Worm (Caenorhabditis elegans): ENCODE measurements around the gene pigg-1.

Gene pigg-1

ce11 chrII:8637615-8638014, 37.5 kb upstream of the pigg-1 start, which contains the start of gene vab-9:
vab-9 (minus strand) TSS chrII:8637715.
- TF ChIP-seq pha-4 (tag; optimal IDR thresholded peaks at IDR 0.05) (peak; percentile 46), elt-1 (tag; optimal IDR thresholded peaks at IDR 0.05) (no peak)

- TF ChIP-seq nhr-11 (tag; optimal IDR thresholded peaks at IDR 0.05) (no peak), unc-39 (tag; optimal IDR thresholded peaks at IDR 0.05) (no peak), nhr-28 (tag; optimal IDR thresholded peaks at IDR 0.05) (no peak), ceh-16 (tag; optimal IDR thresholded peaks at IDR 0.05) (no peak), nhr-25 (tag; optimal IDR thresholded peaks at IDR 0.05) (no peak), ztf-4 (tag; optimal IDR thresholded peaks at IDR 0.05) (no peak), elt-3 (tag; optimal IDR thresholded peaks at IDR 0.05) (no peak), ama-1 (optimal IDR thresholded peaks at IDR 0.05) (no peak), ZK546.5 (tag; optimal IDR thresholded peaks at IDR 0.05) (no peak), fos-1 (tag; optimal IDR thresholded peaks at IDR 0.05) (no peak)
Observed at ce11 chrII:8634386-8634785, 34.3 kb upstream of the pigg-1 start, which contains the start of gene cutl-12. cutl-12 (minus strand) TSS chrII:8634486.

- TF ChIP-seq mml-1 (tag; optimal IDR thresholded peaks at IDR 0.05) (no peak), ztf-11 (tag; optimal IDR thresholded peaks at IDR 0.05) (no peak), ztf-4 (tag; optimal IDR thresholded peaks at IDR 0.05) (no peak), zag-1 (tag; optimal IDR thresholded peaks at IDR 0.05) (no peak), lsy-12 (tag; optimal IDR thresholded peaks at IDR 0.05) (no peak), fos-1 (tag; optimal IDR thresholded peaks at IDR 0.05) (no peak), elt-1 (tag; optimal IDR thresholded peaks at IDR 0.05) (no peak)
Observed at ce11 chrII:8631766-8632165, 31.7 kb upstream of the pigg-1 start.

ce11 chrII:8630088-8630487, 30.0 kb upstream of the pigg-1 start, which contains the start of gene T22C8.6:
T22C8.6 (minus strand) TSS chrII:8630281.
- peak; percentile 19 for TF ChIP-seq nhr-23 (tag; optimal IDR thresholded peaks at IDR 0.05)
- peak; percentile 33 for TF ChIP-seq nhr-25 (tag; optimal IDR thresholded peaks at IDR 0.05)
- no peak for TF ChIP-seq mdl-1 (tag; optimal IDR thresholded peaks at IDR 0.05)

- TF ChIP-seq lin-39 (tag; optimal IDR thresholded peaks at IDR 0.05) (no peak), mdl-1 (tag; optimal IDR thresholded peaks at IDR 0.05) (no peak), ceh-16 (tag; optimal IDR thresholded peaks at IDR 0.05) (no peak), nhr-28 (tag; optimal IDR thresholded peaks at IDR 0.05) (no peak), nhr-77 (tag; optimal IDR thresholded peaks at IDR 0.05) (no peak), nhr-23 (tag; optimal IDR thresholded peaks at IDR 0.05) (no peak), nhr-12 (tag; optimal IDR thresholded peaks at IDR 0.05) (no peak), skn-1 (tag; optimal IDR thresholded peaks at IDR 0.05) (no peak), aly-2 (tag; optimal IDR thresholded peaks at IDR 0.05) (no peak), fkh-10 (GFP tag; optimal IDR thresholded peaks at IDR 0.05) (no peak), tbx-2 (tag; optimal IDR thresholded peaks at IDR 0.05) (no peak), sea-2 (GFP tag; optimal IDR thresholded peaks at IDR 0.05) (no peak), R02D3.7 (tag; optimal IDR thresholded peaks at IDR 0.05) (no peak), ztf-11 (tag; optimal IDR thresholded peaks at IDR 0.05) (no peak), elt-3 (tag; optimal IDR thresholded peaks at IDR 0.05) (no peak), lin-15B (tag; optimal IDR thresholded peaks at IDR 0.05) (no peak), ceh-9 (tag; optimal IDR thresholded peaks at IDR 0.05) (no peak)
Observed at ce11 chrII:8627907-8628306, 27.8 kb upstream of the pigg-1 start.

- TF ChIP-seq egl-5 (tag; optimal IDR thresholded peaks at IDR 0.05), result no peak
- no peak for TF ChIP-seq nhr-43 (tag; optimal IDR thresholded peaks at IDR 0.05; ENCODE audit: poor library complexity, severe bottlenecking)
- no peak for TF ChIP-seq nhr-25 (tag; optimal IDR thresholded peaks at IDR 0.05)
- peak; percentile 48 for TF ChIP-seq pha-4 (tag; optimal IDR thresholded peaks at IDR 0.05)
Observed at ce11 chrII:8626598-8626997, 26.5 kb upstream of the pigg-1 start.

ce11 chrII:8625163-8625562, 25.1 kb upstream of the pigg-1 start, which contains the start of gene sptf-2:
sptf-2 (plus strand) TSS chrII:8625459.
- TF ChIP-seq jun-1 (tag; optimal IDR thresholded peaks at IDR 0.05), result peak; percentile 75
- TF ChIP-seq nfya-1 (tag; optimal IDR thresholded peaks at IDR 0.05; ENCODE audit: insufficient read depth), result peak; percentile 16
- TF ChIP-seq nhr-11 (tag; optimal IDR thresholded peaks at IDR 0.05), result no peak
- TF ChIP-seq fos-1 (tag; optimal IDR thresholded peaks at IDR 0.05), result no peak
- TF ChIP-seq elt-2 (tag; optimal IDR thresholded peaks at IDR 0.05), result peak; percentile 98
- TF ChIP-seq skn-1 (tag; optimal IDR thresholded peaks at IDR 0.05), result peak; percentile 17
- no peak for TF ChIP-seq elt-1 (tag; optimal IDR thresholded peaks at IDR 0.05)
- no peak for TF ChIP-seq ztf-11 (tag; optimal IDR thresholded peaks at IDR 0.05)
- peak; percentile 34 for TF ChIP-seq pha-4 (tag; optimal IDR thresholded peaks at IDR 0.05)
- peak; percentile 88 for TF ChIP-seq pqm-1 (tag; optimal IDR thresholded peaks at IDR 0.05)
- no peak for TF ChIP-seq sea-2 (GFP tag; optimal IDR thresholded peaks at IDR 0.05)
- no peak for TF ChIP-seq unc-62 (GFP tag; optimal IDR thresholded peaks at IDR 0.05)

Data from whole organism, L3 larva.